Worm (Caenorhabditis elegans) whole organism, L1 larva: ENCODE data around the gene mog-1.

Source experiments
- Y116A8C.19 ChIP-seq: sonication (generic microtip); optimal IDR thresholded peaks from 2 replicates; lab custom pipeline; 2016; ENCODE audit warnings: missing compliant biosample characterization, missing genetic modification characterization, borderline replicate concordance
- aha-1 ChIP-seq: fragments of 150-350 bp; optimal IDR thresholded peaks from 2 replicates; lab custom pipeline; 2014; ENCODE audit warnings: missing biosample characterization, missing genetic modification characterization
- aly-2 ChIP-seq: fragments of 150-350 bp; optimal IDR thresholded peaks from 2 replicates; lab custom pipeline; 2014; ENCODE audit warnings: missing biosample characterization, missing genetic modification characterization
- blmp-1 ChIP-seq: fragments of 150-350 bp; optimal IDR thresholded peaks from 2 replicates; lab custom pipeline; 2014; ENCODE audit warnings: missing biosample characterization, missing genetic modification characterization
- dsc-1 ChIP-seq: sonication (generic microtip); optimal IDR thresholded peaks from 2 replicates; lab custom pipeline; 2016; ENCODE audit warnings: mild to moderate bottlenecking, missing genetic modification characterization, missing compliant biosample characterization
- efl-1 ChIP-seq, 4 experiments: fragments of 150-350 bp; optimal IDR thresholded peaks in 3 of 4; peaks in 1 of 4; 1 replicate in 1 of 4; 2 replicates in 3 of 4; lab custom pipeline; 2014; ENCODE audit warnings: missing biosample characterization in 2 of 4, missing genetic modification characterization in 2 of 4, missing genetic modification reagents in 2 of 4
- elt-3 ChIP-seq, 6 experiments: fragments of 150-350 bp in 1 of 6; sonication (generic microtip); optimal IDR thresholded peaks; 2 replicates each; lab custom pipeline; 2017 to 2018; ENCODE audit warnings: missing biosample characterization in 6 of 6, missing genetic modification characterization in 6 of 6, inconsistent platforms in 1 of 6
- fkh-10 ChIP-seq: sonication (generic microtip); optimal IDR thresholded peaks from 2 replicates; lab custom pipeline; 2017; ENCODE audit warnings: missing biosample characterization, missing genetic modification reagents, missing genetic modification characterization
- fkh-8 ChIP-seq: sonication (generic microtip); optimal IDR thresholded peaks from 2 replicates; lab custom pipeline; 2016; ENCODE audit warnings: mild to moderate bottlenecking, missing genetic modification characterization, missing compliant biosample characterization
- jun-1 ChIP-seq: fragments of 150-350 bp; optimal IDR thresholded peaks from 2 replicates; lab custom pipeline; 2014; ENCODE audit warnings: missing biosample characterization, missing genetic modification reagents, missing genetic modification characterization
- lin-13 ChIP-seq: fragments of 150-350 bp; optimal IDR thresholded peaks from 2 replicates; lab custom pipeline; 2014; ENCODE audit warnings: missing biosample characterization, missing genetic modification reagents, missing genetic modification characterization
- lin-14 ChIP-seq: fragments of 200-800 bp; sonication (Bioruptor generic); optimal IDR thresholded peaks from 2 replicates; lab custom pipeline; 2018; ENCODE audit warnings: mild to moderate bottlenecking, missing genetic modification characterization, moderate library complexity, missing compliant biosample characterization
- lsy-2 ChIP-seq, 2 experiments: fragments of 150-350 bp; optimal IDR thresholded peaks; 2 replicates each; lab custom pipeline; 2014; ENCODE audit warnings: missing biosample characterization in 2 of 2, missing genetic modification characterization in 2 of 2
- mab-9 ChIP-seq: fragments of 200-800 bp; sonication (Bioruptor generic); IDR thresholded peaks from 2 replicates; pipeline ENCODE4 v1.3.6; 2022; ENCODE audit warnings: missing genetic modification reagents, missing genetic modification characterization, missing compliant biosample characterization
- mep-1 ChIP-seq: fragments of 150-350 bp; optimal IDR thresholded peaks from 2 replicates; lab custom pipeline; 2014; ENCODE audit warnings: missing biosample characterization, missing genetic modification characterization
- nhr-11 ChIP-seq: fragments of 150-350 bp; optimal IDR thresholded peaks from 2 replicates; lab custom pipeline; 2014; ENCODE audit warnings: missing biosample characterization, missing genetic modification characterization
- nhr-19 ChIP-seq: fragments of 200-800 bp; sonication (Bioruptor generic); conservative IDR thresholded peaks from 2 replicates; pipeline ENCODE4 v1.3.6; 2022; ENCODE audit warnings: missing genetic modification characterization, missing compliant biosample characterization
- nhr-47 ChIP-seq: sonication (generic microtip); optimal IDR thresholded peaks from 2 replicates; lab custom pipeline; 2016; ENCODE audit warnings: mild to moderate bottlenecking, missing genetic modification characterization, moderate library complexity, missing compliant biosample characterization
- nhr-71 ChIP-seq: sonication (generic microtip); optimal IDR thresholded peaks from 2 replicates; lab custom pipeline; 2016; ENCODE audit warnings: mild to moderate bottlenecking, missing genetic modification characterization, moderate library complexity, missing compliant biosample characterization
- nhr-76 ChIP-seq: sonication (generic microtip); optimal IDR thresholded peaks from 2 replicates; lab custom pipeline; 2017; ENCODE audit warnings: missing biosample characterization, missing genetic modification characterization
- nhr-85 ChIP-seq: sonication (generic microtip); peaks from one replicate; lab custom pipeline; 2016; ENCODE audit warnings: missing genetic modification characterization, inconsistent platforms, missing compliant biosample characterization
- pax-3 ChIP-seq: fragments of 200-800 bp; sonication (Bioruptor generic); optimal IDR thresholded peaks from 2 replicates; lab custom pipeline; 2018; ENCODE audit warnings: mild to moderate bottlenecking, missing genetic modification characterization, moderate library complexity, missing compliant biosample characterization
- pqm-1 ChIP-seq: sonication (generic microtip); optimal IDR thresholded peaks from 3 replicates; lab custom pipeline; 2017; ENCODE audit warnings: missing biosample characterization, missing genetic modification characterization
- skn-1 ChIP-seq: fragments of 150-350 bp; optimal IDR thresholded peaks from 2 replicates; lab custom pipeline; 2014; ENCODE audit warnings: missing biosample characterization, missing genetic modification characterization
- snpc-4 ChIP-seq: fragments of 150-350 bp; optimal IDR thresholded peaks from 2 replicates; lab custom pipeline; 2014; ENCODE audit warnings: missing biosample characterization, missing genetic modification characterization
- snu-23 ChIP-seq: sonication (generic microtip); optimal IDR thresholded peaks from 2 replicates; lab custom pipeline; 2016; ENCODE audit warnings: missing genetic modification characterization, missing compliant biosample characterization
- sox-4 ChIP-seq: sonication (generic microtip); optimal IDR thresholded peaks from 2 replicates; lab custom pipeline; 2016; ENCODE audit warnings: missing genetic modification characterization, missing compliant biosample characterization
- sptf-1 ChIP-seq: fragments of 150-350 bp; optimal IDR thresholded peaks from 2 replicates; lab custom pipeline; 2014; ENCODE audit warnings: missing biosample characterization, missing genetic modification characterization
- sup-37 ChIP-seq: fragments of 200-800 bp; sonication (Bioruptor generic); optimal IDR thresholded peaks from 2 replicates; lab custom pipeline; 2018; ENCODE audit warnings: mild to moderate bottlenecking, missing genetic modification characterization, missing compliant biosample characterization
- unc-30 ChIP-seq: sonication (generic microtip); optimal IDR thresholded peaks from 2 replicates; lab custom pipeline; 2017; ENCODE audit warnings: missing biosample characterization, missing genetic modification characterization
- unc-98 ChIP-seq: fragments of 200-800 bp; sonication (Bioruptor generic); IDR thresholded peaks from 2 replicates; pipeline ENCODE4 v1.3.6; 2022; ENCODE audit warnings: missing genetic modification characterization, missing compliant biosample characterization
- zag-1 ChIP-seq: fragments of 150-350 bp; optimal IDR thresholded peaks from 2 replicates; lab custom pipeline; 2014; ENCODE audit warnings: missing biosample characterization, missing genetic modification characterization
- zip-4 ChIP-seq: fragments of 200-800 bp; sonication (Bioruptor generic); optimal IDR thresholded peaks from 2 replicates; lab custom pipeline; 2018; ENCODE audit warnings: mild to moderate bottlenecking, missing genetic modification characterization, moderate library complexity, missing compliant biosample characterization
- ztf-4 ChIP-seq: fragments of 150-350 bp; optimal IDR thresholded peaks from 2 replicates; lab custom pipeline; 2014; ENCODE audit warnings: missing biosample characterization, missing genetic modification characterization

mog-1 gene

ce11 chrIII:9927378-9927777 lies 28.6 kb downstream of the mog-1 start, which contains the start of gene ttr-2:
Gene ttr-2 (plus strand): TSS chrIII:9927769.
- TF ChIP-seq nhr-85 (tag; lab: Kevin White, UChicago) (peak; percentile 77), elt-3 (tag; optimal IDR thresholded peaks at IDR 0.05; lab: Kevin White, UChicago) (peak in 2 of 6 experiments; percentile 46 to 56), efl-1 (optimal IDR thresholded peaks at IDR 0.05; lab: Kevin White, UChicago) (no peak), efl-1 (GFP tag; optimal IDR thresholded peaks at IDR 0.05 in 1 of 2; lab: Kevin White, UChicago) (peak in 1 of 2 experiments; percentile 73), zip-4 (GFP tag; lab: Kevin White, UChicago) (no peak), blmp-1 (tag; lab: Kevin White, UChicago) (peak; percentile 48), mep-1 (tag; lab: Kevin White, UChicago) (peak; percentile 10), snu-23 (peak; percentile 35), unc-98 (GFP tag; lab: Robert Waterston, UW) (no peak), lin-14 (GFP tag; lab: Kevin White, UChicago) (peak; percentile 67), nhr-71 (tag; lab: Kevin White, UChicago) (peak; percentile 21)

ce11 chrIII:9926650-9927049 lies 29.4 kb downstream of the mog-1 start, which contains the start of gene ttr-3:
Gene ttr-3 (minus strand): TSS chrIII:9926750.
- TF ChIP-seq jun-1 (tag; lab: Kevin White, UChicago) (no peak), dsc-1 (no peak), snpc-4 (no peak), efl-1 (optimal IDR thresholded peaks at IDR 0.05; lab: Kevin White, UChicago) (no peak), efl-1 (GFP tag; optimal IDR thresholded peaks at IDR 0.05 in 1 of 2; lab: Kevin White, UChicago) (no peak), sup-37 (no peak), sox-4 (no peak), fkh-8 (tag; lab: Kevin White, UChicago) (no peak), aly-2 (tag; lab: Kevin White, UChicago) (no peak), unc-30 (tag; lab: Kevin White, UChicago) (no peak), zag-1 (no peak), ztf-4 (no peak), pax-3 (tag; lab: Kevin White, UChicago) (no peak), blmp-1 (tag; lab: Kevin White, UChicago) (no peak), nhr-85 (tag; lab: Kevin White, UChicago) (no peak), mab-9 (GFP tag; lab: Robert Waterston, UW) (no peak), Y116A8C.19 (no peak)

ce11 chrIII:9922874-9923273 lies 33.1 kb downstream of the mog-1 start, which contains the start of gene cbp-2:
Gene cbp-2 (plus strand): TSS chrIII:9923174.
- TF ChIP-seq fkh-8 (tag; lab: Kevin White, UChicago) (no peak), fkh-10 (GFP tag; lab: Kevin White, UChicago) (no peak), unc-30 (tag; lab: Kevin White, UChicago) (no peak), lsy-2 (tag; optimal IDR thresholded peaks at IDR 0.05; lab: Kevin White, UChicago) (no peak)

- TF ChIP-seq pqm-1 (tag; lab: Kevin White, UChicago) = no peak
- TF ChIP-seq nhr-11 = no peak
- TF ChIP-seq lin-13 (GFP tag; lab: Kevin White, UChicago) = no peak
- no peak for TF ChIP-seq nhr-47 (tag; lab: Kevin White, UChicago)
- no peak for TF ChIP-seq fkh-10 (GFP tag; lab: Kevin White, UChicago)
- TF ChIP-seq aha-1 (tag; lab: Kevin White, UChicago) = no peak
- no peak for TF ChIP-seq nhr-19 (GFP tag; lab: Robert Waterston, UW)
- TF ChIP-seq sptf-1 (tag; lab: Kevin White, UChicago) = no peak
- TF ChIP-seq, all 84 proteins: peak for 0
Measured at ce11 chrIII:9922310-9922709, 33.7 kb downstream of the mog-1 start.

ce11 chrIII:9920764-9921163 lies 35.3 kb downstream of the mog-1 start, which contains the start of gene F40F12.3:
Gene F40F12.3 (minus strand): TSS chrIII:9920864.
- TF ChIP-seq skn-1 (tag; lab: Kevin White, UChicago) = no peak
- no peak for TF ChIP-seq nhr-76 (tag; lab: Kevin White, UChicago)
- no peak for TF ChIP-seq pqm-1 (tag; lab: Kevin White, UChicago)
- no peak for TF ChIP-seq ztf-4
- TF ChIP-seq unc-98 (GFP tag; lab: Robert Waterston, UW) = no peak
- TF ChIP-seq, all 84 proteins: peak for 0
